Fruit fly (Drosophila melanogaster): Measurements from ENCODE around the gene CG6321.

The CG6321 gene

dm6 chr3L:11065850-11066249 lies 4.8 kb upstream of the CG6321 start:
- TF ChIP-seq CG32121 (GFP tag; IDR thresholded peaks at IDR 0.05) = peak; percentile 16; the same call in 1 of the 2 replicates
- no peak for TF ChIP-seq Ets98B (GFP tag; IDR thresholded peaks at IDR 0.05)

- peak; percentile 76 for TF ChIP-seq Snoo (tag; optimal IDR thresholded peaks at IDR 0.05)
- TF ChIP-seq CG34367 (tag; optimal IDR thresholded peaks at IDR 0.05) = peak; percentile 56
- peak; percentile 69 for TF ChIP-seq rn (GFP tag; IDR thresholded peaks at IDR 0.05)
- peak; percentile 75 for TF ChIP-seq CG17806 (tag; optimal IDR thresholded peaks at IDR 0.05)
- TF ChIP-seq CG10348 (GFP tag; IDR thresholded peaks at IDR 0.05) = no peak
- peak; percentile 86 for TF ChIP-seq CG32121 (GFP tag; IDR thresholded peaks at IDR 0.05)
- TF ChIP-seq CG12605 (GFP tag; IDR thresholded peaks at IDR 0.05) = no peak
- no peak for TF ChIP-seq CG14655 (GFP tag; optimal IDR thresholded peaks at IDR 0.05)
- no peak for TF ChIP-seq gl (tag; optimal IDR thresholded peaks at IDR 0.05)
- peak; percentile 78 for TF ChIP-seq Pif1A (GFP tag; optimal IDR thresholded peaks at IDR 0.05)
- no peak for TF ChIP-seq EcR (GFP tag; optimal IDR thresholded peaks at IDR 0.05)
- TF ChIP-seq CG13204 (GFP tag; optimal IDR thresholded peaks at IDR 0.05) = no peak
- peak; percentile 77 for TF ChIP-seq Ets98B (GFP tag; IDR thresholded peaks at IDR 0.05)
- TF ChIP-seq CG8159 (tag; optimal IDR thresholded peaks at IDR 0.05) = peak; percentile 52
- peak; percentile 74 for TF ChIP-seq CG9948 (tag; optimal IDR thresholded peaks at IDR 0.05)
- TF ChIP-seq CG4496 (GFP tag; IDR thresholded peaks at IDR 0.05) = peak; percentile 83
- TF ChIP-seq CG15710 (tag; optimal IDR thresholded peaks at IDR 0.05) = peak; percentile 78
- TF ChIP-seq CG8301 (tag; optimal IDR thresholded peaks at IDR 0.05) = peak; percentile 70
- peak; percentile 71 for TF ChIP-seq Pif1B (GFP tag; optimal IDR thresholded peaks at IDR 0.05)
- TF ChIP-seq fd96Ca (GFP tag; IDR thresholded peaks at IDR 0.05) = peak; percentile 52; the same call in 2 of the 3 replicates
- TF ChIP-seq D1 (tag; optimal IDR thresholded peaks at IDR 0.05) = no peak
Observed at dm6 chr3L:11064689-11065088, 3.7 kb upstream of the CG6321 start, which contains the start of the genes CG32075, CG45101 and SuUR. Gene CG32075, minus strand, starts transcription at chr3L:11064941. Gene CG45101, plus strand, starts transcription at chr3L:11064991. Gene SuUR, plus strand, starts transcription at chr3L:11064991.

- TF ChIP-seq CG8159 (tag; optimal IDR thresholded peaks at IDR 0.05) (no peak), EcR (GFP tag; optimal IDR thresholded peaks at IDR 0.05) (no peak), CG15710 (tag; optimal IDR thresholded peaks at IDR 0.05) (no peak), CG10348 (GFP tag; IDR thresholded peaks at IDR 0.05) (no peak), Ets98B (GFP tag; IDR thresholded peaks at IDR 0.05) (no peak), CG4496 (GFP tag; IDR thresholded peaks at IDR 0.05) (no peak), Pif1B (GFP tag; optimal IDR thresholded peaks at IDR 0.05) (no peak), CG9948 (tag; optimal IDR thresholded peaks at IDR 0.05) (no peak), rn (GFP tag; IDR thresholded peaks at IDR 0.05) (no peak), CG32121 (GFP tag; IDR thresholded peaks at IDR 0.05) (no peak), CG13204 (GFP tag; optimal IDR thresholded peaks at IDR 0.05) (no peak), gl (tag; optimal IDR thresholded peaks at IDR 0.05) (no peak), CG34367 (tag; optimal IDR thresholded peaks at IDR 0.05) (no peak), fd96Ca (GFP tag; IDR thresholded peaks at IDR 0.05) (no peak), Snoo (tag; optimal IDR thresholded peaks at IDR 0.05) (no peak), D1 (tag; optimal IDR thresholded peaks at IDR 0.05) (no peak), CG14655 (GFP tag; optimal IDR thresholded peaks at IDR 0.05) (no peak), CG8301 (tag; optimal IDR thresholded peaks at IDR 0.05) (no peak), CG12605 (GFP tag; IDR thresholded peaks at IDR 0.05) (no peak), Pif1A (GFP tag; optimal IDR thresholded peaks at IDR 0.05) (no peak)
Observed at dm6 chr3L:11062441-11062840, 1.4 kb upstream of the CG6321 start, which contains the start of gene CG32069. Gene CG32069, minus strand, starts transcription at chr3L:11062614.

dm6 chr3L:11053843-11054242 lies 7.2 kb downstream of the CG6321 start, which contains the start of gene CG7888:
Gene CG7888, plus strand, starts transcription at chr3L:11054035.
- TF ChIP-seq CG32121 (GFP tag; IDR thresholded peaks at IDR 0.05) (no peak), CG34367 (tag; optimal IDR thresholded peaks at IDR 0.05) (no peak), CG15710 (tag; optimal IDR thresholded peaks at IDR 0.05) (no peak), Pif1B (GFP tag; optimal IDR thresholded peaks at IDR 0.05) (no peak)

dm6 chr3L:11052760-11053259 lies 8.2 kb downstream of the CG6321 start:
- TF ChIP-seq CG32121 (GFP tag; IDR thresholded peaks at IDR 0.05) = peak; percentile 62; the same call in 1 of the 2 replicates
- TF ChIP-seq CG10348 (GFP tag; IDR thresholded peaks at IDR 0.05) = no peak
- TF ChIP-seq fd96Ca (GFP tag; IDR thresholded peaks at IDR 0.05) = 0 out of 3 replicates have a peak, but pooled peaks have one; percentile 13
- no peak for TF ChIP-seq CG17806 (tag; optimal IDR thresholded peaks at IDR 0.05)
- no peak for TF ChIP-seq rn (GFP tag; IDR thresholded peaks at IDR 0.05)
- peak; percentile 58; the same call in 1 of the 2 replicates for TF ChIP-seq Ets98B (GFP tag; IDR thresholded peaks at IDR 0.05)
- no peak for TF ChIP-seq Snoo (tag; optimal IDR thresholded peaks at IDR 0.05)
- no peak for TF ChIP-seq CG34367 (tag; optimal IDR thresholded peaks at IDR 0.05)
- TF ChIP-seq CG8159 (tag; optimal IDR thresholded peaks at IDR 0.05) = no peak
- peak; percentile 28 for TF ChIP-seq Pif1A (GFP tag; optimal IDR thresholded peaks at IDR 0.05)
- TF ChIP-seq Pif1B (GFP tag; optimal IDR thresholded peaks at IDR 0.05) = peak; percentile 15
- peak; percentile 60; the same call in 2 of the 3 replicates for TF ChIP-seq CG4496 (GFP tag; IDR thresholded peaks at IDR 0.05)

- no peak for TF ChIP-seq gl (tag; optimal IDR thresholded peaks at IDR 0.05)
- TF ChIP-seq Ets98B (GFP tag; IDR thresholded peaks at IDR 0.05) = no peak
- TF ChIP-seq CG8301 (tag; optimal IDR thresholded peaks at IDR 0.05) = no peak
- no peak for TF ChIP-seq EcR (GFP tag; optimal IDR thresholded peaks at IDR 0.05)
- no peak for TF ChIP-seq CG32121 (GFP tag; IDR thresholded peaks at IDR 0.05)
- no peak for TF ChIP-seq CG10348 (GFP tag; IDR thresholded peaks at IDR 0.05)
Observed at dm6 chr3L:11051271-11051670, 9.8 kb downstream of the CG6321 start, which contains the start of gene CG43693. Gene CG43693, minus strand, starts transcription at chr3L:11051371.
